Fruit fly (Drosophila melanogaster) whole organism, embryonic: Measurements from ENCODE around the gene Esyt2.
A peak's percentile ranks its signal among the peaks of the same experiment; 100 is the strongest.

ENCODE experiments used
- Aef1 ChIP-seq: fragments of 200-800 bp; sonication (Bioruptor generic); IDR thresholded peaks from 3 replicates; pipeline ENCODE4 v1.3.6; 2022; ENCODE audit warnings: missing biosample characterization, missing genetic modification characterization
- B-H2 ChIP-seq: fragments of 200-800 bp; sonication (Bioruptor generic); optimal IDR thresholded peaks from 2 replicates; lab custom pipeline; 2018; ENCODE audit warnings: missing biosample characterization, mild to moderate bottlenecking, missing genetic modification characterization
- CG11247 ChIP-seq: fragments of 200-800 bp; sonication (Bioruptor generic); IDR thresholded peaks from 2 replicates; pipeline ENCODE4 v1.3.6; 2022; ENCODE audit warnings: missing biosample characterization, missing genetic modification characterization
- CG11695 ChIP-seq: fragments of 200-800 bp; sonication (Bioruptor generic); IDR thresholded peaks from 3 replicates; pipeline ENCODE4 v1.3.6; 2022; ENCODE audit warnings: missing biosample characterization, missing genetic modification characterization
- CG12219 ChIP-seq: fragments of 200-800 bp; sonication (Bioruptor generic); optimal IDR thresholded peaks from 3 replicates; lab custom pipeline; 2018; ENCODE audit warnings: missing biosample characterization, mild to moderate bottlenecking, missing genetic modification characterization
- CG12299 ChIP-seq: fragments of 200-800 bp; sonication (Bioruptor generic); optimal IDR thresholded peaks from 2 replicates; lab custom pipeline; 2018; ENCODE audit warnings: missing biosample characterization, mild to moderate bottlenecking, missing genetic modification characterization
- CG12659 ChIP-seq: fragments of 200-800 bp; sonication (Bioruptor generic); optimal IDR thresholded peaks from 3 replicates; lab custom pipeline; 2017; ENCODE audit warnings: mild to moderate bottlenecking, missing biosample characterization, missing genetic modification reagents, missing genetic modification characterization
- CG15601 ChIP-seq: fragments of 200-800 bp; sonication (Bioruptor generic); optimal IDR thresholded peaks from 3 replicates; lab custom pipeline; 2019; ENCODE audit warnings: missing biosample characterization, mild to moderate bottlenecking, missing genetic modification characterization, moderate library complexity
- CG17802 ChIP-seq: fragments of 200-800 bp; sonication (Bioruptor generic); optimal IDR thresholded peaks from 2 replicates; lab custom pipeline; 2018; ENCODE audit warnings: missing biosample characterization, mild to moderate bottlenecking, missing genetic modification characterization, moderate library complexity
- CG18599 ChIP-seq: fragments of 200-800 bp; sonication (Bioruptor generic); optimal IDR thresholded peaks from 3 replicates; lab custom pipeline; 2017; ENCODE audit warnings: missing biosample characterization, missing genetic modification characterization, mild to moderate bottlenecking, moderate library complexity, missing genetic modification reagents
- CG2202 ChIP-seq: fragments of 200-800 bp; sonication (Bioruptor generic); optimal IDR thresholded peaks from 2 replicates; lab custom pipeline; 2018; ENCODE audit warnings: missing biosample characterization, mild to moderate bottlenecking, missing genetic modification characterization
- CG30403 ChIP-seq: fragments of 200-800 bp; sonication (Bioruptor generic); optimal IDR thresholded peaks from 3 replicates; lab custom pipeline; 2016; ENCODE audit warnings: missing biosample characterization, missing genetic modification characterization
- CG3281 ChIP-seq: fragments of 200-800 bp; sonication (Bioruptor generic); optimal IDR thresholded peaks from 3 replicates; lab custom pipeline; 2017; ENCODE audit warnings: missing biosample characterization, mild to moderate bottlenecking, missing genetic modification characterization
- CG5953 ChIP-seq: fragments of 200-800 bp; sonication (Bioruptor generic); IDR thresholded peaks from 2 replicates; pipeline ENCODE4 v1.3.6; 2022; ENCODE audit warnings: missing biosample characterization, missing genetic modification characterization
- CG8089 ChIP-seq: fragments of 200-800 bp; sonication (Bioruptor generic); optimal IDR thresholded peaks from 3 replicates; lab custom pipeline; 2016; ENCODE audit warnings: missing biosample characterization, missing genetic modification characterization
- CG9437 ChIP-seq: fragments of 200-800 bp; sonication (Bioruptor generic); optimal IDR thresholded peaks from 2 replicates; lab custom pipeline; 2018; ENCODE audit warnings: missing biosample characterization, mild to moderate bottlenecking, missing genetic modification characterization
- Chrac-16 ChIP-seq: fragments of 200-800 bp; sonication (Bioruptor generic); optimal IDR thresholded peaks from 3 replicates; lab custom pipeline; 2016; ENCODE audit warnings: missing biosample characterization, missing genetic modification characterization
- CrebB ChIP-seq: fragments of 200-800 bp; sonication (Bioruptor generic); optimal IDR thresholded peaks from 3 replicates; lab custom pipeline; 2018; ENCODE audit warnings: missing biosample characterization, mild to moderate bottlenecking, missing genetic modification characterization
- D19B ChIP-seq: fragments of 200-800 bp; sonication (Bioruptor generic); optimal IDR thresholded peaks from 2 replicates; lab custom pipeline; 2017; ENCODE audit warnings: missing biosample characterization, mild to moderate bottlenecking, missing genetic modification characterization
- Doc3 ChIP-seq: fragments of 200-800 bp; sonication (Bioruptor generic); IDR thresholded peaks from 3 replicates; pipeline ENCODE4 v1.3.6; 2022; ENCODE audit warnings: missing biosample characterization, missing genetic modification characterization; ENCODE audit not compliant: partially characterized antibody
- Dref ChIP-seq: fragments of 200-800 bp; sonication (Bioruptor generic); IDR thresholded peaks from 2 replicates; pipeline ENCODE4 v1.3.6; 2022; ENCODE audit warnings: missing biosample characterization, missing genetic modification characterization
- Ets97D ChIP-seq: fragments of 200-800 bp; sonication (Bioruptor generic); optimal IDR thresholded peaks from 3 replicates; lab custom pipeline; 2016; ENCODE audit warnings: missing biosample characterization, missing genetic modification characterization
- Gug ChIP-seq: fragments of 200-800 bp; sonication (Bioruptor generic); IDR thresholded peaks from 4 replicates; pipeline ENCODE4 v1.3.6; 2022; ENCODE audit warnings: missing biosample characterization, missing genetic modification characterization
- Hand ChIP-seq: fragments of 200-800 bp; sonication (Bioruptor generic); optimal IDR thresholded peaks from 2 replicates; lab custom pipeline; 2017; ENCODE audit warnings: mild to moderate bottlenecking, missing biosample characterization, missing genetic modification reagents, missing genetic modification characterization
- Hmr ChIP-seq: fragments of 200-800 bp; sonication (Bioruptor generic); optimal IDR thresholded peaks from 3 replicates; lab custom pipeline; 2017; ENCODE audit warnings: mild to moderate bottlenecking, missing biosample characterization, missing genetic modification reagents, missing genetic modification characterization
- Lpt ChIP-seq: fragments of >200 bp; optimal IDR thresholded peaks from 2 replicates; lab custom pipeline; 2018; ENCODE audit warnings: missing biosample characterization, missing genetic modification characterization
- MBD-R2 ChIP-seq: fragments of 200-800 bp; sonication (Bioruptor generic); IDR thresholded peaks from 2 replicates; pipeline ENCODE4 v1.3.6; 2022; ENCODE audit warnings: missing biosample characterization, missing genetic modification characterization
- Med ChIP-seq: fragments of 200-800 bp; sonication (Bioruptor generic); peaks from one replicate; lab custom pipeline; 2016; ENCODE audit warnings: missing biosample characterization, missing genetic modification characterization, mild to moderate bottlenecking, inconsistent platforms, moderate library complexity
- Myb ChIP-seq: fragments of 200-800 bp; sonication (Bioruptor generic); optimal IDR thresholded peaks from 2 replicates; lab custom pipeline; 2016; ENCODE audit warnings: missing biosample characterization, missing genetic modification characterization
- NC2β ChIP-seq: fragments of 200-800 bp; sonication (Bioruptor generic); optimal IDR thresholded peaks from 2 replicates; lab custom pipeline; 2016; ENCODE audit warnings: missing biosample characterization, missing genetic modification characterization
- Spps ChIP-seq: fragments of 200-800 bp; sonication (Bioruptor generic); optimal IDR thresholded peaks from 2 replicates; lab custom pipeline; 2018; ENCODE audit warnings: missing biosample characterization, mild to moderate bottlenecking, missing genetic modification characterization
- Xbp1 ChIP-seq: fragments of 200-800 bp; sonication (Bioruptor generic); optimal IDR thresholded peaks from 3 replicates; lab custom pipeline; 2016; ENCODE audit warnings: missing biosample characterization, mild to moderate bottlenecking, missing genetic modification characterization
- al ChIP-seq: fragments of 200-800 bp; sonication (Bioruptor generic); IDR thresholded peaks from 2 replicates; pipeline ENCODE4 v1.3.6; 2022; ENCODE audit warnings: missing biosample characterization, missing genetic modification characterization
- ase ChIP-seq: fragments of 200-800 bp; sonication (Bioruptor generic); IDR thresholded peaks from 3 replicates; pipeline ENCODE4 v1.3.6; 2022; ENCODE audit warnings: missing biosample characterization, missing genetic modification characterization
- ash1 ChIP-seq: fragments of 200-800 bp; sonication (Bioruptor generic); optimal IDR thresholded peaks from 2 replicates; lab custom pipeline; 2018; ENCODE audit warnings: missing biosample characterization, mild to moderate bottlenecking, missing genetic modification characterization
- bowl ChIP-seq: fragments of 200-800 bp; sonication (Bioruptor generic); IDR thresholded peaks from 2 replicates; pipeline ENCODE4 v1.3.6; 2022; ENCODE audit warnings: missing biosample characterization, missing genetic modification characterization
- cad ChIP-seq: fragments of >200 bp; optimal IDR thresholded peaks from 2 replicates; lab custom pipeline; 2017; ENCODE audit warnings: missing biosample characterization, missing genetic modification characterization
- ci ChIP-seq: fragments of 200-800 bp; sonication (Bioruptor generic); IDR thresholded peaks from 3 replicates; pipeline ENCODE4 v1.3.6; 2022; ENCODE audit warnings: missing biosample characterization, missing genetic modification characterization
- dati ChIP-seq: fragments of 200-800 bp; sonication (Bioruptor generic); IDR thresholded peaks from 2 replicates; pipeline ENCODE4 v1.3.6; 2022; ENCODE audit warnings: missing biosample characterization, missing genetic modification characterization
- disco-r ChIP-seq: fragments of 200-800 bp; sonication (Bioruptor generic); optimal IDR thresholded peaks from 2 replicates; lab custom pipeline; 2016; ENCODE audit warnings: missing biosample characterization, missing genetic modification characterization
- eyg ChIP-seq: fragments of 200-800 bp; sonication (Bioruptor generic); optimal IDR thresholded peaks from 3 replicates; lab custom pipeline; 2016; ENCODE audit warnings: missing biosample characterization, missing genetic modification characterization
- fd64A ChIP-seq: fragments of 200-800 bp; sonication (Bioruptor generic); optimal IDR thresholded peaks from 3 replicates; lab custom pipeline; 2018; ENCODE audit warnings: missing biosample characterization, mild to moderate bottlenecking, missing genetic modification characterization
- gfzf ChIP-seq: fragments of 200-800 bp; sonication (Bioruptor generic); optimal IDR thresholded peaks from 2 replicates; lab custom pipeline; 2016; ENCODE audit warnings: missing biosample characterization, mild to moderate bottlenecking, missing genetic modification characterization, moderate library complexity
- gsb-n ChIP-seq: fragments of 200-800 bp; sonication (Bioruptor generic); optimal IDR thresholded peaks from 3 replicates; lab custom pipeline; 2018; ENCODE audit warnings: missing biosample characterization, mild to moderate bottlenecking, missing genetic modification characterization
- lola ChIP-seq, 3 experiments: fragments of >200 bp in 2 of 3; fragments of 200-800 bp in 1 of 3; sonication (Bioruptor generic) in 1 of 3; optimal IDR thresholded peaks; 2 replicates each; lab custom pipeline; 2017 to 2019; ENCODE audit warnings: missing biosample characterization in 3 of 3, missing genetic modification characterization in 3 of 3, mild to moderate bottlenecking in 1 of 3, moderate library complexity in 1 of 3
- nmo ChIP-seq: fragments of 200-800 bp; sonication (Bioruptor generic); optimal IDR thresholded peaks from 2 replicates; lab custom pipeline; 2018; ENCODE audit warnings: missing biosample characterization, mild to moderate bottlenecking, missing genetic modification characterization, moderate library complexity
- oc ChIP-seq: fragments of 200-800 bp; sonication (Bioruptor generic); optimal IDR thresholded peaks from 2 replicates; lab custom pipeline; 2018; ENCODE audit warnings: missing biosample characterization, mild to moderate bottlenecking, missing genetic modification characterization, moderate library complexity
- peb ChIP-seq: fragments of 200-800 bp; sonication (Bioruptor generic); IDR thresholded peaks from 2 replicates; pipeline ENCODE4 v1.3.6; 2022; ENCODE audit warnings: missing biosample characterization, missing genetic modification characterization
- sima ChIP-seq: fragments of 200-800 bp; sonication (Bioruptor generic); optimal IDR thresholded peaks from 2 replicates; lab custom pipeline; 2016; ENCODE audit warnings: missing biosample characterization, missing genetic modification characterization
- sisA ChIP-seq: fragments of 200-800 bp; sonication (Bioruptor generic); IDR thresholded peaks from 2 replicates; pipeline ENCODE4 v1.3.6; 2022; ENCODE audit warnings: missing biosample characterization, missing genetic modification characterization
- slbo ChIP-seq: fragments of 200-800 bp; sonication (Bioruptor generic); IDR thresholded peaks from 2 replicates; pipeline ENCODE4 v1.3.6; 2022; ENCODE audit warnings: missing biosample characterization, missing genetic modification characterization
- slou ChIP-seq: fragments of 200-800 bp; sonication (Bioruptor generic); optimal IDR thresholded peaks from 3 replicates; lab custom pipeline; 2016; ENCODE audit warnings: missing biosample characterization, missing genetic modification characterization

Esyt2 gene

DNA sequence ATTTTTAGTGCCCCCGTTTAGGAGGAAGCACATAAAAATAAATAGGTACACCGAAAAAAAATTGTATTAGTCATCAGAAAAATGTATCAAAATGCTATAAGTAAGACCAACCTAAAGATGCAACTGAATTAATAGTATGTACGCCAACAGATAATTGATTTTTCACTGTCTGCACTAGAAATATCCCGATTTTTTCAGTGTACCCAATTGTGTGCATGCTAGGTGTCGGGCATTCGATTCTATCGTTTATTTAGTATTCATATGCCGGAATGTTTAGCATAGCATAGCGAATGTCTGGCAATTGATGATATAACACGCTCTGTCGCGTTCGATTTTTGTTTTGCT is 22.9 kb downstream of the Esyt2 start (continued):
- TF ChIP-seq CG2202 (tag; lab: Kevin White, UChicago): peak; percentile 69
- peak; percentile 88 for TF ChIP-seq Aef1 (GFP tag; lab: Robert Waterston, UW)
- peak; percentile 86 for TF ChIP-seq CG8089 (GFP tag; lab: Kevin White, UChicago)
- peak; percentile 87 for TF ChIP-seq CG11695 (GFP tag; lab: Robert Waterston, UW)
- peak; percentile 77 for TF ChIP-seq CG5953 (GFP tag; lab: Robert Waterston, UW)
- peak; percentile 77 for TF ChIP-seq bowl (GFP tag; lab: Robert Waterston, UW)
- peak; percentile 87 for TF ChIP-seq nmo (GFP tag; lab: Kevin White, UChicago)
- TF ChIP-seq gfzf (GFP tag; lab: Kevin White, UChicago): no peak
- peak; percentile 67 for TF ChIP-seq fd64A (GFP tag; lab: Kevin White, UChicago)
- peak; percentile 81 for TF ChIP-seq slou (GFP tag; lab: Kevin White, UChicago)
- no peak for TF ChIP-seq ash1 (GFP tag; lab: Kevin White, UChicago)
- TF ChIP-seq B-H2 (GFP tag; lab: Kevin White, UChicago): no peak
- peak; percentile 26 for TF ChIP-seq Spps (tag; lab: Kevin White, UChicago)
- peak; percentile 73 for TF ChIP-seq Myb
- TF ChIP-seq gsb-n: peak; percentile 71
- peak; percentile 90 for TF ChIP-seq sisA (GFP tag; lab: Robert Waterston, UW)
- TF ChIP-seq lola (GFP tag; optimal IDR thresholded peaks at IDR 0.05; lab: Kevin White, UChicago): peak in 1 of 3 experiments; percentile 58
- peak; percentile 76 for TF ChIP-seq oc
- peak; percentile 61 for TF ChIP-seq MBD-R2 (GFP tag; lab: Robert Waterston, UW)
- no peak for TF ChIP-seq Doc3 (GFP tag; lab: Robert Waterston, UW)
- TF ChIP-seq sima (GFP tag; lab: Kevin White, UChicago): peak; percentile 45
- TF ChIP-seq cad (GFP tag; lab: Kevin White, UChicago): no peak
- peak; percentile 82 for TF ChIP-seq eyg (GFP tag; lab: Kevin White, UChicago)
- peak; percentile 77 for TF ChIP-seq CG9437 (GFP tag; lab: Kevin White, UChicago)
- peak; percentile 57 for TF ChIP-seq CG17802 (tag; lab: Kevin White, UChicago)
- TF ChIP-seq CG12219 (GFP tag; lab: Kevin White, UChicago): peak; percentile 87
- peak; percentile 99 for TF ChIP-seq Med (GFP tag; lab: Kevin White, UChicago)
- TF ChIP-seq CG30403 (GFP tag; lab: Kevin White, UChicago): peak; percentile 91
- TF ChIP-seq CG11247 (GFP tag; lab: Robert Waterston, UW): peak; percentile 85
- TF ChIP-seq CG15601 (tag; lab: Kevin White, UChicago): peak; percentile 73
- no peak for TF ChIP-seq Lpt (GFP tag; lab: Kevin White, UChicago)
- TF ChIP-seq ase: peak; percentile 79; the same call in 2 of the 3 replicates
- TF ChIP-seq Ets97D (GFP tag; lab: Kevin White, UChicago): peak; percentile 73
- peak; percentile 64 for TF ChIP-seq CrebB (tag; lab: Kevin White, UChicago)
- TF ChIP-seq ci (GFP tag; lab: Robert Waterston, UW): peak; percentile 96
- TF ChIP-seq Gug (GFP tag; lab: Robert Waterston, UW): peak; percentile 88
- TF ChIP-seq D19B (GFP tag; lab: Kevin White, UChicago): peak; percentile 86
- peak; percentile 88 for TF ChIP-seq Hmr (GFP tag; lab: Kevin White, UChicago)
- TF ChIP-seq Dref (GFP tag; lab: Robert Waterston, UW): no peak
- peak; percentile 79 for TF ChIP-seq CG12299 (tag; lab: Kevin White, UChicago)
- TF ChIP-seq Hand (GFP tag; lab: Kevin White, UChicago): peak; percentile 47
- TF ChIP-seq peb (GFP tag; lab: Robert Waterston, UW): 0 out of 2 replicates have a peak, but pooled peaks have one; percentile 64
- peak; percentile 85 for TF ChIP-seq CG18599
- TF ChIP-seq Chrac-16 (GFP tag; lab: Kevin White, UChicago): peak; percentile 86
- TF ChIP-seq CG12659: peak; percentile 83
- peak; percentile 91 for TF ChIP-seq Xbp1
- peak; percentile 84 for TF ChIP-seq CG3281 (GFP tag; lab: Kevin White, UChicago)
- peak; percentile 72; the same call in 1 of the 2 replicates for TF ChIP-seq dati (GFP tag; lab: Robert Waterston, UW)
- peak; percentile 78 for TF ChIP-seq al (GFP tag; lab: Robert Waterston, UW)
- peak; percentile 92 for TF ChIP-seq slbo (GFP tag; lab: Robert Waterston, UW)
- TF ChIP-seq disco-r (GFP tag; lab: Kevin White, UChicago): peak; percentile 85
- peak; percentile 83 for TF ChIP-seq NC2β (GFP tag; lab: Kevin White, UChicago)
